Fruit fly (Drosophila melanogaster) whole organism, embryonic: ENCODE results near the gene Rab9Fa.
A peak's percentile ranks its signal among the peaks of the same experiment; 100 is the strongest.

Source experiments
- ATbp ChIP-seq: fragments of 200-800 bp; sonication (Bioruptor generic); optimal IDR thresholded peaks from 2 replicates; lab custom pipeline; 2017; ENCODE audit warnings: missing biosample characterization, mild to moderate bottlenecking, missing genetic modification characterization, missing genetic modification reagents
- Abd-B ChIP-seq: fragments of 200-800 bp; sonication (Bioruptor generic); optimal IDR thresholded peaks from 2 replicates; lab custom pipeline; 2018; ENCODE audit warnings: missing biosample characterization, mild to moderate bottlenecking, missing genetic modification characterization, moderate library complexity
- BtbVII ChIP-seq: fragments of 200-800 bp; sonication (Bioruptor generic); optimal IDR thresholded peaks from 3 replicates; lab custom pipeline; 2017; ENCODE audit warnings: missing biosample characterization, mild to moderate bottlenecking, missing genetic modification characterization
- CG10543 ChIP-seq: fragments of 200-800 bp; sonication (Bioruptor generic); optimal IDR thresholded peaks from 3 replicates; lab custom pipeline; 2017; ENCODE audit warnings: missing biosample characterization, mild to moderate bottlenecking, missing genetic modification characterization, moderate library complexity
- CG10979 ChIP-seq: fragments of 200-800 bp; sonication (Bioruptor generic); optimal IDR thresholded peaks from 2 replicates; lab custom pipeline; 2018; ENCODE audit warnings: missing biosample characterization, mild to moderate bottlenecking, missing genetic modification characterization, moderate library complexity
- CG11504 ChIP-seq: fragments of 200-800 bp; sonication (Bioruptor generic); optimal IDR thresholded peaks from 3 replicates; lab custom pipeline; 2019; ENCODE audit warnings: missing biosample characterization, mild to moderate bottlenecking, missing genetic modification characterization, moderate library complexity
- CG11723 ChIP-seq: fragments of 200-800 bp; sonication (Bioruptor generic); optimal IDR thresholded peaks from 2 replicates; lab custom pipeline; 2017; ENCODE audit warnings: missing biosample characterization, mild to moderate bottlenecking, missing genetic modification characterization
- CG12659 ChIP-seq: fragments of 200-800 bp; sonication (Bioruptor generic); optimal IDR thresholded peaks from 3 replicates; lab custom pipeline; 2017; ENCODE audit warnings: mild to moderate bottlenecking, missing biosample characterization, missing genetic modification reagents, missing genetic modification characterization
- CG13123 ChIP-seq: fragments of 200-800 bp; sonication (Bioruptor generic); optimal IDR thresholded peaks from 2 replicates; lab custom pipeline; 2016; ENCODE audit warnings: missing biosample characterization, missing genetic modification characterization
- CG13775 ChIP-seq: fragments of 200-800 bp; sonication (Bioruptor generic); optimal IDR thresholded peaks from 3 replicates; lab custom pipeline; 2017; ENCODE audit warnings: missing biosample characterization, mild to moderate bottlenecking, missing genetic modification characterization
- CG14050 ChIP-seq: fragments of 200-800 bp; sonication (Bioruptor generic); IDR thresholded peaks from 3 replicates; pipeline ENCODE4 v1.3.6; 2022; ENCODE audit warnings: missing biosample characterization, missing genetic modification characterization
- CG14965 ChIP-seq: fragments of 200-800 bp; sonication (Bioruptor generic); optimal IDR thresholded peaks from 2 replicates; lab custom pipeline; 2016; ENCODE audit warnings: missing biosample characterization, missing genetic modification characterization, borderline replicate concordance
- CG15479 ChIP-seq: fragments of 200-800 bp; sonication (Bioruptor generic); optimal IDR thresholded peaks from 3 replicates; lab custom pipeline; 2019; ENCODE audit warnings: missing biosample characterization, mild to moderate bottlenecking, missing genetic modification characterization, moderate library complexity
- CG17568 ChIP-seq: fragments of 200-800 bp; sonication (Bioruptor generic); optimal IDR thresholded peaks from 2 replicates; lab custom pipeline; 2018; ENCODE audit warnings: missing biosample characterization, mild to moderate bottlenecking, missing genetic modification characterization, moderate library complexity
- CG30403 ChIP-seq: fragments of 200-800 bp; sonication (Bioruptor generic); optimal IDR thresholded peaks from 3 replicates; lab custom pipeline; 2016; ENCODE audit warnings: missing biosample characterization, missing genetic modification characterization
- CG32532 ChIP-seq: fragments of 200-800 bp; sonication (Bioruptor generic); IDR thresholded peaks from 2 replicates; pipeline ENCODE4 v1.3.6; 2022; ENCODE audit warnings: missing biosample characterization, missing genetic modification characterization
- CG3726 ChIP-seq: fragments of 200-800 bp; sonication (Bioruptor generic); IDR thresholded peaks from 3 replicates; pipeline ENCODE4, ENCODE4 v1.3.6; 2022; ENCODE audit warnings: missing biosample characterization, missing genetic modification characterization
- CG43689 ChIP-seq: fragments of 200-800 bp; sonication (Bioruptor generic); IDR thresholded peaks from 2 replicates; pipeline ENCODE4 v1.3.6; 2022; ENCODE audit warnings: missing biosample characterization, missing genetic modification characterization
- CG4820 ChIP-seq: fragments of 200-800 bp; sonication (Bioruptor generic); optimal IDR thresholded peaks from 3 replicates; lab custom pipeline; 2016; ENCODE audit warnings: missing biosample characterization, missing genetic modification characterization
- CG7745 ChIP-seq: fragments of 200-800 bp; sonication (Bioruptor generic); optimal IDR thresholded peaks from 2 replicates; lab custom pipeline; 2018; ENCODE audit warnings: missing biosample characterization, mild to moderate bottlenecking, missing genetic modification characterization, moderate library complexity
- CG8089 ChIP-seq: fragments of 200-800 bp; sonication (Bioruptor generic); optimal IDR thresholded peaks from 3 replicates; lab custom pipeline; 2016; ENCODE audit warnings: missing biosample characterization, missing genetic modification characterization
- Dbx ChIP-seq: fragments of 200-800 bp; sonication (Bioruptor generic); IDR thresholded peaks from 3 replicates; pipeline ENCODE4 v1.3.6; 2022; ENCODE audit warnings: missing biosample characterization, missing genetic modification characterization
- Dip2 ChIP-seq: fragments of 200-800 bp; sonication (Bioruptor generic); IDR thresholded peaks from 2 replicates; pipeline ENCODE4 v1.3.6; 2022; ENCODE audit warnings: missing biosample characterization, missing genetic modification characterization
- HLH4C ChIP-seq: fragments of 200-800 bp; sonication (Bioruptor generic); IDR thresholded peaks from 3 replicates; pipeline ENCODE4 v1.3.6; 2022; ENCODE audit warnings: missing biosample characterization, missing genetic modification characterization; ENCODE audit not compliant: partially characterized antibody
- HmgZ ChIP-seq: fragments of 200-800 bp; sonication (Bioruptor generic); optimal IDR thresholded peaks from 2 replicates; lab custom pipeline; 2018; ENCODE audit warnings: missing biosample characterization, mild to moderate bottlenecking, missing genetic modification characterization
- Hr39 ChIP-seq: fragments of >200 bp; optimal IDR thresholded peaks from 2 replicates; lab custom pipeline; 2017
- Kr ChIP-seq: fragments of 200-800 bp; sonication (Bioruptor generic); optimal IDR thresholded peaks from 2 replicates; lab custom pipeline; 2017; ENCODE audit warnings: missing biosample characterization, mild to moderate bottlenecking, missing genetic modification characterization
- NfI ChIP-seq: fragments of 200-800 bp; sonication (Bioruptor generic); optimal IDR thresholded peaks from 3 replicates; lab custom pipeline; 2018; ENCODE audit warnings: missing biosample characterization, mild to moderate bottlenecking, missing genetic modification characterization, moderate library complexity
- Sox102F ChIP-seq: fragments of 200-800 bp; sonication (Bioruptor generic); optimal IDR thresholded peaks from 2 replicates; lab custom pipeline; 2018; ENCODE audit warnings: missing biosample characterization, mild to moderate bottlenecking, missing genetic modification characterization, moderate library complexity
- TFAM ChIP-seq: fragments of 200-800 bp; sonication (Bioruptor generic); optimal IDR thresholded peaks from 2 replicates; lab custom pipeline; 2017; ENCODE audit warnings: missing biosample characterization, missing genetic modification characterization, inconsistent platforms
- aop ChIP-seq: fragments of 200-800 bp; sonication (Bioruptor generic); IDR thresholded peaks from 2 replicates; pipeline ENCODE4 v1.3.6; 2022; ENCODE audit warnings: missing biosample characterization, missing genetic modification characterization
- cg ChIP-seq: fragments of 200-800 bp; sonication (Bioruptor generic); optimal IDR thresholded peaks from 3 replicates; lab custom pipeline; 2019; ENCODE audit warnings: missing biosample characterization, mild to moderate bottlenecking, missing genetic modification characterization, moderate library complexity
- dimm ChIP-seq: fragments of 200-800 bp; sonication (Bioruptor generic); IDR thresholded peaks from 2 replicates; pipeline ENCODE4 v1.3.6; 2022; ENCODE audit warnings: missing biosample characterization, missing genetic modification characterization
- disco-r ChIP-seq: fragments of 200-800 bp; sonication (Bioruptor generic); optimal IDR thresholded peaks from 2 replicates; lab custom pipeline; 2016; ENCODE audit warnings: missing biosample characterization, missing genetic modification characterization
- ftz-f1 ChIP-seq: fragments of 200-800 bp; sonication (Bioruptor generic); optimal IDR thresholded peaks from 2 replicates; lab custom pipeline; 2016; ENCODE audit warnings: missing biosample characterization, missing genetic modification characterization
- gro ChIP-seq: fragments of 200-800 bp; sonication (Bioruptor generic); optimal IDR thresholded peaks from 2 replicates; lab custom pipeline; 2016; ENCODE audit warnings: missing biosample characterization, missing genetic modification characterization
- hth ChIP-seq: fragments of >200 bp; optimal IDR thresholded peaks from 2 replicates; lab custom pipeline; 2017; ENCODE audit warnings: inconsistent platforms
- jumu ChIP-seq: fragments of 200-800 bp; sonication (Bioruptor generic); optimal IDR thresholded peaks from 3 replicates; lab custom pipeline; 2016; ENCODE audit warnings: missing biosample characterization, missing genetic modification characterization
- kni ChIP-seq: fragments of 200-800 bp; sonication (Bioruptor generic); optimal IDR thresholded peaks from 3 replicates; lab custom pipeline; 2017; ENCODE audit warnings: mild to moderate bottlenecking, missing biosample characterization, missing genetic modification reagents, missing genetic modification characterization
- nerfin-2 ChIP-seq: fragments of 200-800 bp; sonication (Bioruptor generic); IDR thresholded peaks from 2 replicates; pipeline ENCODE4 v1.3.6; 2022; ENCODE audit warnings: missing biosample characterization, missing genetic modification characterization; ENCODE audit not compliant: partially characterized antibody
- nom ChIP-seq: fragments of 200-800 bp; sonication (Bioruptor generic); optimal IDR thresholded peaks from 2 replicates; lab custom pipeline; 2017; ENCODE audit warnings: missing biosample characterization, missing genetic modification characterization, mild to moderate bottlenecking, moderate library complexity, missing genetic modification reagents
- pros ChIP-seq: fragments of 200-800 bp; sonication (Bioruptor generic); optimal IDR thresholded peaks from 3 replicates; lab custom pipeline; 2019; ENCODE audit warnings: missing biosample characterization, mild to moderate bottlenecking, missing genetic modification characterization, moderate library complexity
- repo ChIP-seq: fragments of 200-800 bp; sonication (Bioruptor generic); optimal IDR thresholded peaks from 2 replicates; lab custom pipeline; 2016; ENCODE audit warnings: missing biosample characterization, missing genetic modification characterization
- row ChIP-seq: fragments of 200-800 bp; sonication (Bioruptor generic); IDR thresholded peaks from 3 replicates; pipeline ENCODE4 v1.3.6; 2022; ENCODE audit warnings: missing biosample characterization, missing genetic modification characterization
- run ChIP-seq: fragments of 200-800 bp; sonication (Bioruptor generic); optimal IDR thresholded peaks from 3 replicates; lab custom pipeline; 2018; ENCODE audit warnings: missing biosample characterization, mild to moderate bottlenecking, missing genetic modification characterization
- sd ChIP-seq: fragments of 200-800 bp; sonication (Bioruptor generic); optimal IDR thresholded peaks from 3 replicates; lab custom pipeline; 2018; ENCODE audit warnings: missing biosample characterization, mild to moderate bottlenecking, missing genetic modification characterization, moderate library complexity
- sens ChIP-seq: fragments of 200-800 bp; sonication (Bioruptor generic); peaks from one replicate; lab custom pipeline; 2016; ENCODE audit warnings: missing biosample characterization, missing genetic modification characterization
- seq ChIP-seq: fragments of 200-800 bp; sonication (Bioruptor generic); IDR thresholded peaks from 2 replicates; pipeline ENCODE4 v1.3.6; 2022; ENCODE audit warnings: missing biosample characterization, missing genetic modification characterization
- sqz ChIP-seq: fragments of 200-800 bp; sonication (Bioruptor generic); optimal IDR thresholded peaks from 3 replicates; lab custom pipeline; 2018; ENCODE audit warnings: missing biosample characterization, mild to moderate bottlenecking, missing genetic modification characterization
- tap ChIP-seq: fragments of 200-800 bp; optimal IDR thresholded peaks from 3 replicates; lab custom pipeline; 2019; ENCODE audit warnings: missing biosample characterization, mild to moderate bottlenecking, missing genetic modification characterization, moderate library complexity
- tio ChIP-seq: fragments of 200-800 bp; sonication (Bioruptor generic); optimal IDR thresholded peaks from 2 replicates; lab custom pipeline; 2017; ENCODE audit warnings: missing biosample characterization, missing genetic modification characterization, inconsistent platforms
- wdn ChIP-seq: fragments of 200-800 bp; sonication (Bioruptor generic); IDR thresholded peaks from 2 replicates; pipeline ENCODE4 v1.3.6; 2022; ENCODE audit warnings: missing biosample characterization, missing genetic modification characterization

The Rab9Fa gene

dm6 chrX:10933776-10934175 is 17.1 kb downstream of the Rab9Fa start (continued):
- TF ChIP-seq tio (GFP tag; lab: Kevin White, UChicago) (no peak), seq (GFP tag; lab: Robert Waterston, UW) (no peak), Dbx (GFP tag; lab: Robert Waterston, UW) (no peak), row (GFP tag; lab: Robert Waterston, UW) (no peak), CG11504 (peak; percentile 14), CG30403 (GFP tag; lab: Kevin White, UChicago) (no peak), Hr39 (lab: Kevin White, UChicago) (no peak), jumu (no peak), run (no peak), CG14965 (no peak), sens (GFP tag; lab: Kevin White, UChicago) (peak; percentile 53), tap (no peak), CG15479 (GFP tag; lab: Kevin White, UChicago) (no peak), CG13123 (GFP tag; lab: Kevin White, UChicago) (no peak), repo (GFP tag; lab: Kevin White, UChicago) (no peak), CG10979 (tag; lab: Kevin White, UChicago) (no peak)

DNA sequence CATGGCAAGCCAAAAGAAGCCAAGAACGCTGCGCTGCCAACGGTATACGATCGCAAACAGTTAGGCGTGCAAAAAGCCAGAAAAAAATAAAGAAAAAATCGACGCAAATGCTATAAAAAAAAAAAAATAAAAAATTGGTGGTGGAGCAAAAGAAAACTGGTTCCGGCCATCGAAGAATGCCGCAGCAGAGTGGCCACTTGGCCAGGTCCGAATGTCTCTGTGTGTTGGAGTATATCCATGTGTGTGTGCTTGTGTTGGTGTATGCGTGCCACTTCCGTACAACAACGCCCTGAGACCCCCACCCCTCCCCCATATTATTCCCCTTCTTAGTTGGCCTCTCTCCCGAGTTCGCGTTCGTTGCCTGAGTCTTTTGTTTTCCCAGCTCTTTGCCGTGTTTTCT is 18.5 kb downstream of the Rab9Fa start:
- TF ChIP-seq NfI (no peak), gro (no peak), TFAM (GFP tag; lab: Kevin White, UChicago) (no peak), CG11723 (GFP tag; lab: Kevin White, UChicago) (no peak), sd (tag; lab: Kevin White, UChicago) (peak; percentile 41), CG7745 (tag; lab: Kevin White, UChicago) (no peak), BtbVII (no peak), CG14050 (GFP tag; lab: Robert Waterston, UW) (no peak), CG43689 (GFP tag; lab: Robert Waterston, UW) (no peak), CG17568 (no peak), CG32532 (no peak), sqz (peak; percentile 26), nom (GFP tag; lab: Kevin White, UChicago) (peak; percentile 68), ATbp (GFP tag; lab: Kevin White, UChicago) (no peak), hth (lab: Kevin White, UChicago) (no peak), CG8089 (GFP tag; lab: Kevin White, UChicago) (no peak), CG4820 (no peak), wdn (no peak), Kr (no peak), Dip2 (GFP tag; lab: Robert Waterston, UW) (no peak), ftz-f1 (GFP tag; lab: Kevin White, UChicago) (no peak), kni (GFP tag; lab: Kevin White, UChicago) (peak; percentile 69), CG13775 (no peak), Sox102F (GFP tag; lab: Kevin White, UChicago) (no peak), CG12659 (GFP tag; lab: Kevin White, UChicago) (no peak), CG15479 (GFP tag; lab: Kevin White, UChicago) (no peak), aop (GFP tag; lab: Robert Waterston, UW) (peak; percentile 50; the same call in 1 of the 2 replicates), pros (GFP tag; lab: Kevin White, UChicago) (peak; percentile 29), dimm (GFP tag; lab: Robert Waterston, UW) (no peak), CG10543 (no peak), disco-r (GFP tag; lab: Kevin White, UChicago) (no peak), HLH4C (no peak), cg (GFP tag; lab: Kevin White, UChicago) (peak; percentile 56), Abd-B (GFP tag; lab: Kevin White, UChicago) (no peak), nerfin-2 (GFP tag; lab: Robert Waterston, UW) (no peak), HmgZ (tag; lab: Kevin White, UChicago) (no peak), CG3726 (GFP tag; lab: Robert Waterston, UW) (no peak)
